Fruit fly (Drosophila melanogaster): ENCODE data around the gene t.

t gene

dm6 chrX:9223182-9223581 is at the start of gene t:
t (minus strand) TSS chrX:9223257.
- no peak for TF ChIP-seq ttk (optimal IDR thresholded peaks at IDR 0.05)
- no peak for TF ChIP-seq insv (optimal IDR thresholded peaks at IDR 0.05)
- TF ChIP-seq Myc (optimal IDR thresholded peaks at IDR 0.05): no peak
- TF ChIP-seq h (optimal IDR thresholded peaks at IDR 0.05): no peak
- TF ChIP-seq Sin3A (optimal IDR thresholded peaks at IDR 0.05): no peak
- TF ChIP-seq psq (optimal IDR thresholded peaks at IDR 0.05): no peak

DNA sequence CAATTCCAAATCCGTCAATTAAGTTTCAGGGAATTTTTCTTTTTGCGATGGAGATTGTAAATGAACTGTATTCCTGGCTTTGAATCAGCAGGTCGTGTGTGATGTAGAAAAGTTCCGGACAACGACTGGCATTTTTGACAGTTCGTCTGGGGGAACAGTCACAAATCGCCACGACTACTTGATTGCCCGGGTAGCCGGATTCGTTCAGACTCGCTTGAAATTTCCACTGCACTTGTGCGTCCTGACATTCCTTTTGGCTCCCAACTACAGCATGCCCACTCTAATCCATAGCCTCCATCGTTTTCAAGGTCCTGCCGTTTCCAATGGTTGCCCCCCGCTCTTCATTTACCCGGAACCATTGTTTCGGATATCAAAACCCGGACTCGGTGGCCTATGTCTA is 46.8 kb upstream of the t start, which contains the start of gene CG17440:
Gene CG17440 (minus strand): TSS at position 101 of the 400 bp plus-strand sequence.
- TF ChIP-seq h (optimal IDR thresholded peaks at IDR 0.05) (no peak), ttk (optimal IDR thresholded peaks at IDR 0.05) (no peak), insv (optimal IDR thresholded peaks at IDR 0.05) (no peak), Sin3A (optimal IDR thresholded peaks at IDR 0.05) (no peak), psq (optimal IDR thresholded peaks at IDR 0.05) (no peak), Myc (optimal IDR thresholded peaks at IDR 0.05) (no peak)

- TF ChIP-seq Myc (optimal IDR thresholded peaks at IDR 0.05) (no peak), ttk (optimal IDR thresholded peaks at IDR 0.05) (no peak), psq (optimal IDR thresholded peaks at IDR 0.05) (no peak), Sin3A (optimal IDR thresholded peaks at IDR 0.05) (no peak), insv (optimal IDR thresholded peaks at IDR 0.05) (no peak), h (optimal IDR thresholded peaks at IDR 0.05) (no peak)
Observed at dm6 chrX:9267598-9267997, 44.5 kb upstream of the t start, which contains the start of gene Erk7. Erk7 (minus strand) TSS chrX:9267698.

DNA sequence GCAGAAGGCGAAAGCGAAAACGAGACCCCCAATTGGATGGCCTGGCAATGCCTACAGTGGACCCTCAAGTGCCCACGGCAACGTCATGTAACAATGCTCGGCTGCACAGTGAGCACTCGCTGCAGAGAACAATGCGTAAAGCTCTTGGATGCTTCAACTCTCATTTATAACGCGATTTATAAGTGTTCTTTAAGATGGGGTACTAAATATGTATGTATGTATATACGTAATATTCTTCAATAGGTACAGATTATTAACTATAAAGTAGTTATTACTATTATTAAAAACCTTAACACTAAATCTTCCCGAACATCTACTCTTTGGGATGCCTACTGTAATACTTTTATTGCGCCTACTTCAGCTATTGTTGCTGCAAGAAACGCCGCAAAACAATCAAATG is 43.0 kb upstream of the t start:
- TF ChIP-seq ttk (optimal IDR thresholded peaks at IDR 0.05): no peak
- no peak for TF ChIP-seq psq (optimal IDR thresholded peaks at IDR 0.05)
- TF ChIP-seq Sin3A (optimal IDR thresholded peaks at IDR 0.05): no peak
- TF ChIP-seq Myc (optimal IDR thresholded peaks at IDR 0.05): no peak
- no peak for TF ChIP-seq h (optimal IDR thresholded peaks at IDR 0.05)
- no peak for TF ChIP-seq insv (optimal IDR thresholded peaks at IDR 0.05)

DNA sequence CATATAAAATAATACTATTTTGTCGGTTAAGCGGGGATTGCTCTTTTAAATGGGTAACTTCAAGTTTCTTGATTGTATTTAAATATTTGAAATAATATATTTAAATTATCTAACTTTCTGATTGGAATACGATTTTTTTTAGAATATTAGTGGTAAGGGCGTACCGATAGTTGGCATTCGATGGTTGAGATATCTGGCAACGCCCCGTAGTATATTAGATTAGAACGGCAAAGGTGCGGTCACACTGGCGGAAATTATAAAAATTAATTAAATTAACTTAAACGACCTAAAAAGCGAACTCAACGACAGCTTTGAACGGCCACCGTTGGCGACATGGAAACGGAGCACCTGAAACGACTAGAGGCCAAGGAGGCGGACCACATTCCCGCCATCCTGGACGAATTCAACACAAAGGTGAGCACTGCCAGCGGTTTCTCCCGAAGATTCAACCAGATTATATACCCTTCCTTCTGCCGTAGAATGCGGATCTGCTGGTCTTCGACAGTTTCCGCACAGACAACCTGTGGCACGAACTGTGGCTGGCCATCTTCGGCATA is 33.0 kb upstream of the t start, which contains the start of gene ric8a:
Gene ric8a (plus strand): TSS at position 205 of the 557 bp plus-strand sequence.
- TF ChIP-seq psq (optimal IDR thresholded peaks at IDR 0.05) (no peak), h (optimal IDR thresholded peaks at IDR 0.05) (no peak), insv (optimal IDR thresholded peaks at IDR 0.05) (no peak), Myc (optimal IDR thresholded peaks at IDR 0.05) (no peak), Sin3A (optimal IDR thresholded peaks at IDR 0.05) (no peak), ttk (optimal IDR thresholded peaks at IDR 0.05) (no peak)

- TF ChIP-seq Myc (optimal IDR thresholded peaks at IDR 0.05) (no peak), ttk (optimal IDR thresholded peaks at IDR 0.05) (no peak), h (optimal IDR thresholded peaks at IDR 0.05) (no peak), Sin3A (optimal IDR thresholded peaks at IDR 0.05) (no peak), psq (optimal IDR thresholded peaks at IDR 0.05) (no peak), insv (optimal IDR thresholded peaks at IDR 0.05) (no peak)
Observed at dm6 chrX:9255021-9255420, 32.0 kb upstream of the t start.

DNA sequence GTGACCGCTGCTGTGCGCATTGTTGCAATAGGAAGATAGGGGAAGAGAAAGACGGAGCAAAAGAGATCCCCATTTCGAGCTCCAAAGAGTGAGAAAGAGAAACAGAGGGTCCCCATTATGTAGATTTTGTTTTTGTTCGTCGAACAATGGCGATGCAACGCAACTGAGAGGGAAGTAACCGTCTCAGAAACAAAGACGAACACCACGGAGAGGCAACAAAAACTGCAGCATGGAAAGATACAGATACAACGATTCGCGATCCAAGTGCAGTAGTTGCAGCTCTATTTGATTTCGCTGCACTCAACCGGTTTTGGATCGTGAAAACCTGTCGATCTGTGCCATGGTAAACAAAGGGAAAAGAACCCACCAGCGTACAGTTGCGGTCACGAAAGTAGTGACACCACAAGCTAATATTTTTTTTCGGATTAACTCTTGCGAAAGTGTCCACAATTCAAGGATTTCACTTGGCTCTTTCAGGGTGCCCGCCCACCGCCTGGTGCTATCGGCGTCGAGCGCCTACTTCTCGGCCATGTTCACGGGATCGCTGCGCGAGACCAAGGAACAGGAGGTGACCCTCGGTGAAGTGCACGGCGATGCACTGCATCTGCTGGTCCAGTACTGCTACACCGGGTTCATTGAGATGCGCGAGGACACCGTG is 29.1 kb upstream of the t start:
- no peak for TF ChIP-seq Sin3A (optimal IDR thresholded peaks at IDR 0.05)
- TF ChIP-seq h (optimal IDR thresholded peaks at IDR 0.05): no peak
- no peak for TF ChIP-seq Myc (optimal IDR thresholded peaks at IDR 0.05)
- no peak for TF ChIP-seq ttk (optimal IDR thresholded peaks at IDR 0.05)
- no peak for TF ChIP-seq insv (optimal IDR thresholded peaks at IDR 0.05)
- TF ChIP-seq psq (optimal IDR thresholded peaks at IDR 0.05): no peak

DNA sequence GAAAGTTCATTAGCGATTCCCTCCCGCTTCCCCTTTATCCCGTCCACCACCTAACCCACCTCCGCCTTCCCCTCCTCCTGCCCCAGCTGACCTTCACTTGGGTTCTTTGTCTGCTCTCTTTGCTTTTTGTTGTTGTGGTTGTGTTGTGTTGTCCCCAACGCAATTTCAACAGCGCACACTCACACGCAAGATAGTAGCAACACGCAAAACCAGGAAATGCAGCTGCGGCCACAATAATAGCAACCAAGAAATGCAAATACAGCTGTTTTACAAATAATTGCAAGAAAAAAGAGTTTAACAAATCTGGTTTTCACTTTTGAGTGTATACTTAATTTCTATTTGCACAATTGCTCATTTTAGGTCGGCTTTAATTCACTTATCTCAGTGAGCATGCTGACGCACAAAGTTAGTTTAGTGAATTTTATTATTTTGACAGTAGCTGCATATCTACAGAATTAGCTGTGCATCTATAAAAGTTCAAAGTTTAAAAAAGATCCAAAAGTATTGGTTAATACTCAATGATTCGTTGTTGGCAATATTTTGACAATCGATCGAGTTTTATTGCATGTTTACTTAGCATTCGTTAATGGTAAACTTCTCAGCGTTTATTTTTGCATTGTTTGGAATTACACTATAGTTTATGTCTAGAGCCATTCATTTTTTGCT is 28.3 kb upstream of the t start:
- TF ChIP-seq ttk (optimal IDR thresholded peaks at IDR 0.05): no peak
- TF ChIP-seq psq (optimal IDR thresholded peaks at IDR 0.05): no peak
- no peak for TF ChIP-seq Sin3A (optimal IDR thresholded peaks at IDR 0.05)
- TF ChIP-seq h (optimal IDR thresholded peaks at IDR 0.05): no peak
- TF ChIP-seq insv (optimal IDR thresholded peaks at IDR 0.05): no peak
- no peak for TF ChIP-seq Myc (optimal IDR thresholded peaks at IDR 0.05)

dm6 chrX:9250161-9250831 is 27.2 kb upstream of the t start, which contains the start of gene CG17754:
CG17754 (plus strand) TSS chrX:9250420.
- no peak for TF ChIP-seq psq (optimal IDR thresholded peaks at IDR 0.05)
- TF ChIP-seq h (optimal IDR thresholded peaks at IDR 0.05): no peak
- TF ChIP-seq Sin3A (optimal IDR thresholded peaks at IDR 0.05): no peak
- no peak for TF ChIP-seq Myc (optimal IDR thresholded peaks at IDR 0.05)
- TF ChIP-seq ttk (optimal IDR thresholded peaks at IDR 0.05): no peak
- no peak for TF ChIP-seq insv (optimal IDR thresholded peaks at IDR 0.05)

DNA sequence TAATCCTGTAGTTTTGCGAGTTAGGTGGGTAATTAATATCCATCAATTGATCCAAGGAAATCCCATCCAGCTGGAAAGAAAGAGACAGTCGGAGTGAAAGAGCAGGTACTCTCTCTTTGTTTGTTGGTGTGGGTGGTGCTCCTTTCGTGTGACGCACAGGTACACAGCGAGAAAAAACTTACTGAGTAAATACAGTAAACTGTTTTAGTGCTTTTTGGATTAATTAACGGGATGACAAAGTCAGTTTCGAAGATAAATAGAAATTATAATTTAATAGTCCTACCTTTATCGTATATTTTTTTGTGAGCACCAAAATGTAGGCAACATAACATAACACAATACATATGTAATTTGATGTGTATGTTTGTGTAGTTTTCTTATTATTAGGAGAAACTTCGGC is 25.0 kb upstream of the t start:
- TF ChIP-seq insv (optimal IDR thresholded peaks at IDR 0.05): no peak
- no peak for TF ChIP-seq Myc (optimal IDR thresholded peaks at IDR 0.05)
- no peak for TF ChIP-seq ttk (optimal IDR thresholded peaks at IDR 0.05)
- no peak for TF ChIP-seq h (optimal IDR thresholded peaks at IDR 0.05)
- TF ChIP-seq psq (optimal IDR thresholded peaks at IDR 0.05): no peak
- no peak for TF ChIP-seq Sin3A (optimal IDR thresholded peaks at IDR 0.05)

dm6 chrX:9247171-9247783 is 24.2 kb upstream of the t start, which contains the start of the genes amx and Dsor1:
amx (minus strand) TSS chrX:9247336.
Dsor1 (plus strand) TSS chrX:9247342.
- TF ChIP-seq Sin3A (optimal IDR thresholded peaks at IDR 0.05): no peak
- no peak for TF ChIP-seq ttk (optimal IDR thresholded peaks at IDR 0.05)
- no peak for TF ChIP-seq h (optimal IDR thresholded peaks at IDR 0.05)
- TF ChIP-seq insv (optimal IDR thresholded peaks at IDR 0.05): no peak
- no peak for TF ChIP-seq Myc (optimal IDR thresholded peaks at IDR 0.05)
- TF ChIP-seq psq (optimal IDR thresholded peaks at IDR 0.05): no peak

Data from Kc167 (cell line).